Worm (Caenorhabditis elegans): ENCODE results near the gene C45B2.1.

C45B2.1 gene

DNA sequence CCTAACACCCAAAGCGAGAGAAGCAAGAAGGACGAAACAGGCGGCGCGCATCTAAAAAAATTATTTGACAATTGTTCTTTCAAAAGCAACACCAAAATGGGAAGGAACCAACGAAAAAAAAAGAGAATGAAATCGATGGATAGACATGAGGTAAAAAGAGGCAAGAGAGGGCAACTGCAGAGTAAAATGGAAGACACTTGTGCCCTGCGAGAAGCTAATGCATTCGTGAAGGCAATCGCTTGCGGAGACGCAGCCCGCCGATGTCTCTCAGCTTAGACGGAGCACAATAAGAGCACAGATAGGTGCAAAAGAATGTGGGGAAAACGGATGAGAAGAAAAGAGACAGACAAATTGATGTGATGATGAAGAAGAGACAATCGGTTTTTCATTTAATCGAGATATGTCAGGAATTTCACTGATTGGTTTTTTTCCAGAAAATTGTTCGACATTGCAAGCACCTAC is 42.3 kb downstream of the C45B2.1 start, which contains the start of gene C15H9.9:
Gene C15H9.9 (minus strand): TSS at position 51 of the 462 bp plus-strand sequence.
- TF ChIP-seq F13H6.1 (tag; optimal IDR thresholded peaks at IDR 0.05) (peak; percentile 25), C34F6.9 (tag; optimal IDR thresholded peaks at IDR 0.05) (peak; percentile 47), nhr-10 (tag; optimal IDR thresholded peaks at IDR 0.05) (no peak), ztf-4 (tag; optimal IDR thresholded peaks at IDR 0.05) (no peak), ama-1 (optimal IDR thresholded peaks at IDR 0.05) (no peak), snpc-4 (tag; optimal IDR thresholded peaks at IDR 0.05) (no peak), unc-55 (GFP tag; optimal IDR thresholded peaks at IDR 0.05) (peak; percentile 22), ZK546.5 (tag; optimal IDR thresholded peaks at IDR 0.05) (no peak), mdl-1 (tag; optimal IDR thresholded peaks at IDR 0.05) (no peak), sma-9 (GFP tag; optimal IDR thresholded peaks at IDR 0.05) (peak; percentile 24), sma-9 (tag; optimal IDR thresholded peaks at IDR 0.05) (no peak), nhr-129 (tag; optimal IDR thresholded peaks at IDR 0.05) (peak; percentile 58), sem-4 (tag; optimal IDR thresholded peaks at IDR 0.05) (peak; percentile 17), lsy-2 (tag; optimal IDR thresholded peaks at IDR 0.05) (peak in 1 of 2 experiments; percentile 29)

DNA sequence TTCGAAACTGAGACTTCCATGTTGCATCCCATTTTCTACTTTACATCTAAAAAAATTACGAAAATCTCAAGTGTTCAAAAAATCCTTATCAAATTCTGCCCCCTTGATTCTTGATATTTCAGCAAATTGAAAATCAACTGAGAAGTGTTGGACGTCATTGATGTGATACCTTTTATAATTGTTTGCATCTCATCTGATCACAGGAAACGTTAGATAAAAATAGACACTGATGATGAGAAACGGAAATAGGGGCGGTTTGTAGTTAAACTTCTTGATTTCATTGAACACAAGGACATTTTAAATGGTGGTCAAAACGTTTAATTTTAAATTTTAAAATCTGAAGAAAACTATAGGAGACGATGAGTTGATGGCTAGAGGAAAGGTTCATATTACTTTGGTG is 42.8 kb downstream of the C45B2.1 start:
- TF ChIP-seq zag-1 (tag; optimal IDR thresholded peaks at IDR 0.05) (no peak), lin-11 (tag; optimal IDR thresholded peaks at IDR 0.05) (no peak), nhr-6 (tag; optimal IDR thresholded peaks at IDR 0.05) (no peak), nhr-12 (tag; optimal IDR thresholded peaks at IDR 0.05) (no peak), sma-9 (GFP tag; optimal IDR thresholded peaks at IDR 0.05) (peak; percentile 10), sma-9 (tag; optimal IDR thresholded peaks at IDR 0.05) (no peak)

DNA sequence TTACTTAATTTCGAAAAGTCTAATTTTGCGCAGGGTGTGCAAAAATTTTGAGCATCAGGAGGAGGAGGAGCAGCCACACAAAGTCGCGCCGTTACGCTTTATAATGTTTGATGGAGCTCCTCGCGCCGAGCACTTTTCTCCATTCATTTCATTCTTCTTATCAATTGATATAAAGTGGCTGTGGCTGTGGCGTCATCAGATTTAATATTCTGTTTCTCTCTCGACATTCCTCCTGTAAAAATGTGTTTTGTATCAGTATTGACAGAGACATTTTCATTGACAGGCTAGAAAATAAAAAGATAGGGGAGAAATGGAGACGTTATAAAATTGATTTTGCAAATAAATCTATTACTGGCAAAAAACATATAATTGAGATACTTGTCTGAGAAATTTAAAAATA is 43.4 kb downstream of the C45B2.1 start:
- TF ChIP-seq ceh-16 (tag; optimal IDR thresholded peaks at IDR 0.05) = no peak
- no peak for TF ChIP-seq nhr-237 (tag; optimal IDR thresholded peaks at IDR 0.05)
- TF ChIP-seq crh-2 (tag; optimal IDR thresholded peaks at IDR 0.05) = peak; percentile 55
- no peak for TF ChIP-seq peb-1 (tag; optimal IDR thresholded peaks at IDR 0.05)
- TF ChIP-seq F13H6.1 (tag; optimal IDR thresholded peaks at IDR 0.05) = peak; percentile 27
- no peak for TF ChIP-seq elt-3 (tag; optimal IDR thresholded peaks at IDR 0.05)
- no peak for TF ChIP-seq nhr-23 (tag; optimal IDR thresholded peaks at IDR 0.05)
- TF ChIP-seq fos-1 (tag; optimal IDR thresholded peaks at IDR 0.05) = peak; percentile 62
- no peak for TF ChIP-seq ztf-11 (tag; optimal IDR thresholded peaks at IDR 0.05)
- TF ChIP-seq sem-4 (tag; optimal IDR thresholded peaks at IDR 0.05) = no peak
- TF ChIP-seq ztf-1 (GFP tag; conservative IDR thresholded peaks at IDR 0.05) = no peak
- no peak for TF ChIP-seq elt-1 (tag; optimal IDR thresholded peaks at IDR 0.05)
- no peak for TF ChIP-seq ceh-82 (tag; optimal IDR thresholded peaks at IDR 0.05)
- TF ChIP-seq lin-11 (tag; optimal IDR thresholded peaks at IDR 0.05) = no peak
- peak; percentile 29 for TF ChIP-seq sma-9 (GFP tag; optimal IDR thresholded peaks at IDR 0.05)
- no peak for TF ChIP-seq sma-9 (tag; optimal IDR thresholded peaks at IDR 0.05)

DNA sequence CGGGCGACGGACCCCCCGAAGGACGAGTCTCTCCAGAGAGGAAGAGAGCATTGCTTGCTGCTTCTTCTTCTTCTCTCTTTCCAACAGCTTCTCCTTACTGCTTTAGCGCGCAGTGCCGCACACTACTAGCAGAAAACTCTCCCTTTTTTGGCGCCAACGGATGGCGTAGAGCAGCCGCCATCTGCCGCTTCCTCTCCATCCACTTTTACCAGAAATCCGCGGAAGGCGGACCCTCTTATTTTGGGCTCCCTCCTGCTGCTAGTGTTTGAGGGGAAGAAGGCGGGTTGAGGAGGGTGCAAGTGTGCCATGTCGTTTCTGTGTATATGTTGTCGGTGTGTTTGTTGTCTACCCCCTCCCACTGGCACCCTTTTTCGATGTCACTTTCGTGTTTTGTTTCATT is 48.5 kb downstream of the C45B2.1 start:
- peak; percentile 8 for TF ChIP-seq crh-2 (tag; optimal IDR thresholded peaks at IDR 0.05)
- TF ChIP-seq lin-13 (GFP tag; optimal IDR thresholded peaks at IDR 0.05) = peak; percentile 1
- peak; percentile 58 for TF ChIP-seq Y55F3AM.14 (GFP tag; optimal IDR thresholded peaks at IDR 0.05)
- TF ChIP-seq unc-39 (tag; optimal IDR thresholded peaks at IDR 0.05) = no peak
- TF ChIP-seq unc-55 (GFP tag; optimal IDR thresholded peaks at IDR 0.05) = peak; percentile 38
- TF ChIP-seq zag-1 (tag; optimal IDR thresholded peaks at IDR 0.05) = peak; percentile 64
- no peak for TF ChIP-seq ama-1 (optimal IDR thresholded peaks at IDR 0.05)
- TF ChIP-seq mdl-1 (tag; optimal IDR thresholded peaks at IDR 0.05) = peak in 1 of 2 experiments; percentile 6
- peak; percentile 7 for TF ChIP-seq mab-5 (tag; optimal IDR thresholded peaks at IDR 0.05)
- no peak for TF ChIP-seq nhr-25 (tag; optimal IDR thresholded peaks at IDR 0.05)
- peak; percentile 59 for TF ChIP-seq F13H6.1 (tag; optimal IDR thresholded peaks at IDR 0.05)
